Fruit fly (Drosophila melanogaster): ENCODE data around the gene CG14011.

Gene CG14011

dm6 chr2L:5546518-5547287 is 34.2 kb downstream of the CG14011 start, which contains the start of gene Oscillin (continued):
- peak; percentile 83 for TF ChIP-seq CG14860 (GFP tag; IDR thresholded peaks at IDR 0.05; ENCODE audit: partially characterized antibody)
- peak; percentile 57 for TF ChIP-seq lilli (GFP tag; optimal IDR thresholded peaks at IDR 0.05)
- TF ChIP-seq CG11247 (GFP tag; IDR thresholded peaks at IDR 0.05), result peak; percentile 76
- no peak for TF ChIP-seq ab (GFP tag; optimal IDR thresholded peaks at IDR 0.05)
- TF ChIP-seq Hand (GFP tag; optimal IDR thresholded peaks at IDR 0.05), result no peak
- TF ChIP-seq mam (GFP tag; optimal IDR thresholded peaks at IDR 0.05), result peak; percentile 41
- TF ChIP-seq zf30C (GFP tag; optimal IDR thresholded peaks at IDR 0.05), result no peak
- TF ChIP-seq Elba2 (GFP tag; optimal IDR thresholded peaks at IDR 0.05), result no peak
- no peak for TF ChIP-seq Hey (tag; optimal IDR thresholded peaks at IDR 0.05)
- TF ChIP-seq Dfd (GFP tag; optimal IDR thresholded peaks at IDR 0.05), result no peak
- peak; percentile 18 for TF ChIP-seq chn (GFP tag; optimal IDR thresholded peaks at IDR 0.05)
- TF ChIP-seq bab2 (GFP tag; optimal IDR thresholded peaks at IDR 0.05), result peak; percentile 59
- peak; percentile 49 for TF ChIP-seq YL-1 (GFP tag; optimal IDR thresholded peaks at IDR 0.05)
- peak; percentile 81; the same call in 1 of the 2 replicates for TF ChIP-seq ato (GFP tag; IDR thresholded peaks at IDR 0.05; ENCODE audit: partially characterized antibody)
- TF ChIP-seq CG6854 (GFP tag; optimal IDR thresholded peaks at IDR 0.05), result peak; percentile 58
- 0 out of 3 replicates have a peak, but pooled peaks have one; percentile 25 for TF ChIP-seq CG2199 (GFP tag; IDR thresholded peaks at IDR 0.05)
- TF ChIP-seq kay (GFP tag; optimal IDR thresholded peaks at IDR 0.05), result peak; percentile 73
- no peak for TF ChIP-seq hkb (optimal IDR thresholded peaks at IDR 0.05)
- TF ChIP-seq hkb (GFP tag; IDR thresholded peaks at IDR 0.05), result peak; percentile 89
- peak; percentile 74 for TF ChIP-seq CG6683 (GFP tag; optimal IDR thresholded peaks at IDR 0.05)
- TF ChIP-seq CG4854 (GFP tag; optimal IDR thresholded peaks at IDR 0.05), result peak; percentile 48
- TF ChIP-seq fd96Cb (tag; optimal IDR thresholded peaks at IDR 0.05), result peak; percentile 80
- peak; percentile 12 for TF ChIP-seq CG15073 (GFP tag; optimal IDR thresholded peaks at IDR 0.05)
- 0 out of 2 replicates have a peak, but pooled peaks have one; percentile 40 for TF ChIP-seq wdn (GFP tag; IDR thresholded peaks at IDR 0.05)
- peak; percentile 93 for TF ChIP-seq CG17361 (GFP tag; IDR thresholded peaks at IDR 0.05)
- no peak for TF ChIP-seq CG12942 (GFP tag; optimal IDR thresholded peaks at IDR 0.05)
- TF ChIP-seq CG4730 (GFP tag; IDR thresholded peaks at IDR 0.05), result peak; percentile 69
- peak; percentile 76 for TF ChIP-seq CG30403 (GFP tag; optimal IDR thresholded peaks at IDR 0.05)
- TF ChIP-seq en (GFP tag; optimal IDR thresholded peaks at IDR 0.05), result no peak
- TF ChIP-seq croc (GFP tag; conservative IDR thresholded peaks at IDR 0.05), result peak; percentile 72; the same call in 2 of the 3 replicates
- TF ChIP-seq CG17186 (GFP tag; optimal IDR thresholded peaks at IDR 0.05), result no peak
- peak; percentile 85 for TF ChIP-seq nerfin-1 (tag; optimal IDR thresholded peaks at IDR 0.05)
- TF ChIP-seq Deaf1 (tag; optimal IDR thresholded peaks at IDR 0.05), result peak; percentile 69
- TF ChIP-seq CG1603 (tag; optimal IDR thresholded peaks at IDR 0.05), result no peak
- peak; percentile 61 to 65 for TF ChIP-seq dpn (GFP tag; optimal IDR thresholded peaks at IDR 0.05)
- TF ChIP-seq Camta (GFP tag; optimal IDR thresholded peaks at IDR 0.05), result peak; percentile 25
- TF ChIP-seq CG3847 (GFP tag; IDR thresholded peaks at IDR 0.05), result peak; percentile 43; the same call in 1 of the 2 replicates
- TF ChIP-seq vvl (GFP tag; IDR thresholded peaks at IDR 0.05), result peak; percentile 94
- peak; percentile 58 for TF ChIP-seq CG9817 (tag; optimal IDR thresholded peaks at IDR 0.05)
- peak; percentile 66 for TF ChIP-seq Atf-2 (GFP tag; optimal IDR thresholded peaks at IDR 0.05)
- no peak for TF ChIP-seq Chrac-16 (GFP tag; optimal IDR thresholded peaks at IDR 0.05)
- TF ChIP-seq CG14441 (GFP tag; IDR thresholded peaks at IDR 0.05), result peak; percentile 78
- TF ChIP-seq pum (GFP tag; optimal IDR thresholded peaks at IDR 0.05), result peak; percentile 13
- TF ChIP-seq CG9797 (GFP tag; optimal IDR thresholded peaks at IDR 0.05), result no peak
- TF ChIP-seq CG7786 (GFP tag; optimal IDR thresholded peaks at IDR 0.05), result no peak
- TF ChIP-seq chif (GFP tag; optimal IDR thresholded peaks at IDR 0.05), result peak in 1 of 2 experiments; percentile 30
- peak; percentile 88 for TF ChIP-seq CG7839 (tag; optimal IDR thresholded peaks at IDR 0.05)
- TF ChIP-seq jumu (GFP tag; optimal IDR thresholded peaks at IDR 0.05), result no peak
- peak; percentile 88 for TF ChIP-seq psq (GFP tag; optimal IDR thresholded peaks at IDR 0.05)
- peak; percentile 31 for TF ChIP-seq CG31388 (GFP tag; optimal IDR thresholded peaks at IDR 0.05)
